Worm (Caenorhabditis elegans): ENCODE results near the gene ndub-5.

ndub-5 gene

DNA sequence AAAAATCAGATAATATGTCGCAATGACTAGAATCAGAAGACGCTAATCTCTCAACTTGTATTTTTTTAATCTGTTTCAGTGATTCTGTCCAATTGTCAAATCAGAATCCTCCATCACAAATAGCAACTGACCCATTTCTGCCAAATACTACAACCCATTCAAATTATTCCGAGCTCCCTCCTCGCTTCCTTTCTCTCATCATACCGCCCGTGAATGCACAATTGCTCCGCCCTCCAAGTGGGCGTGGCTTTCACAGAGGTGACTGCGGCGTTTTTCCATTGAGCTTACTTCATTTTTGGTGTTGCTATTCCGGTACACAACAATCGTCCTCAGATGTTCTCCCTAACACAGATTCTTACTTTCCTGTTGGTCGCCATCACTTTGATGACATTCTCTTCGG is 10.4 kb downstream of the ndub-5 start, which contains the start of gene flp-27:
flp-27 (plus strand) TSS at position 301 of the 400 bp plus-strand sequence.
- no peak for TF ChIP-seq hlh-30 (tag; optimal IDR thresholded peaks at IDR 0.05; ENCODE audit: insufficient read depth)
- TF ChIP-seq unc-86 (tag; optimal IDR thresholded peaks at IDR 0.05), result no peak
- TF ChIP-seq C08G9.2 (tag; optimal IDR thresholded peaks at IDR 0.05), result no peak

DNA sequence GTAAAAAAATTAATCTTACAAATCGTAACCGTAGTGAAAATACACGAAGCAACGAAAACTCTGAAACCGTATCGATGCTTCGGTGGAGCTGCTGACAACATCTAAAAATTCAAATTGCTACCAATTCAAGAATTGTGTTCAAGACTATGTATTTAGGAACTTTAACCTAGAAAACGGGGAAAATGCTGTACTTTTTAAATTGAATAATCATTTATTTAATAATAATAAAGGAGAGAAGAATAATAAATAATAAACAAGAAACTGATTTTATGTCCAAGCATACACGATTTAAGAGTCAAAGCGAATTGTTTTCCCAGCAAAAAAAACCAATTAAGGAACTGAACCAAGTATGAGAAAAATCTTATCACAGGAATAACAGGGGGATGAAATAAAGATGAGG is 21.6 kb downstream of the ndub-5 start, which contains the start of gene C25H3.17:
C25H3.17 (minus strand) TSS at position 101 of the 400 bp plus-strand sequence.
- TF ChIP-seq ets-4 (tag; optimal IDR thresholded peaks at IDR 0.05), result no peak
- TF ChIP-seq T23F11.4 (GFP tag; optimal IDR thresholded peaks at IDR 0.05), result no peak
- TF ChIP-seq sox-2 (GFP tag; IDR thresholded peaks at IDR 0.05), result no peak
- TF ChIP-seq F13H6.1 (tag; optimal IDR thresholded peaks at IDR 0.05), result no peak
- no peak for TF ChIP-seq madf-2 (tag; optimal IDR thresholded peaks at IDR 0.05)
- no peak for TF ChIP-seq pat-9 (tag; optimal IDR thresholded peaks at IDR 0.05)
- no peak for TF ChIP-seq eyg-1 (tag; optimal IDR thresholded peaks at IDR 0.05)
- no peak for TF ChIP-seq pha-2 (tag; optimal IDR thresholded peaks at IDR 0.05)
- no peak for TF ChIP-seq pax-1 (tag; optimal IDR thresholded peaks at IDR 0.05)
- no peak for TF ChIP-seq ceh-34 (tag; optimal IDR thresholded peaks at IDR 0.05)
- no peak for TF ChIP-seq pag-3 (tag; optimal IDR thresholded peaks at IDR 0.05; ENCODE audit: borderline replicate concordance)
- TF ChIP-seq odd-2 (tag; optimal IDR thresholded peaks at IDR 0.05), result no peak

DNA sequence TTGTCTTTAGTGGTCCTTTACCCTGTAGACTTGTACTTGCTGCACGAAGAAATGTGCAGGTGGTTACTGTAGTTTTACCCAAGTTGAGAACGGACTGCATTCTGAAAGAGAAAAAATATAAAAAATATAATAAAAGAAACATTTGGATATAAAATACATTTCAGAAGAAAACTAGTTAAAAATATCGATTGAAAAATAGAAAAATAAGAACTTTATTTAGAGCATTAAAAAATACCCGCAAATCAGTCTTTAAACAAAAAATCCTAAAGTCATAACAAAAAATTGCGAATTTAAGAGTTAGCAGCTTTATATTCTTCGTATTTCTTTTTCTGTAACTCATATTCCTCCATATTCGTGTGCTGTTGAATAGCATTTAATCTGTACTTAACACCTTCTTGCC is 22.3 kb downstream of the ndub-5 start, which contains the start of gene C25H3.7:
C25H3.7 (minus strand) TSS at position 101 of the 400 bp plus-strand sequence.
- TF ChIP-seq ets-4 (tag; optimal IDR thresholded peaks at IDR 0.05), result no peak
- no peak for TF ChIP-seq unc-3 (GFP tag; conservative IDR thresholded peaks at IDR 0.05)
- TF ChIP-seq unc-3 (tag; optimal IDR thresholded peaks at IDR 0.05), result no peak
- TF ChIP-seq ztf-16 (tag; optimal IDR thresholded peaks at IDR 0.05), result no peak
- no peak for TF ChIP-seq npax-4 (tag; optimal IDR thresholded peaks at IDR 0.05)
- TF ChIP-seq ceh-24 (tag; optimal IDR thresholded peaks at IDR 0.05), result no peak
- TF ChIP-seq fkh-10 (GFP tag; optimal IDR thresholded peaks at IDR 0.05), result no peak
- TF ChIP-seq pat-9 (tag; optimal IDR thresholded peaks at IDR 0.05), result no peak
- no peak for TF ChIP-seq C38D4.7 (GFP tag; optimal IDR thresholded peaks at IDR 0.05)
- no peak for TF ChIP-seq mec-3 (tag; optimal IDR thresholded peaks at IDR 0.05; ENCODE audit: borderline replicate concordance)
- TF ChIP-seq lim-6 (tag; optimal IDR thresholded peaks at IDR 0.05), result no peak
- no peak for TF ChIP-seq ceh-19 (GFP tag; optimal IDR thresholded peaks at IDR 0.05)
- TF ChIP-seq pha-4 (tag; optimal IDR thresholded peaks at IDR 0.05), result no peak
- no peak for TF ChIP-seq ceh-18 (tag; optimal IDR thresholded peaks at IDR 0.05)
- TF ChIP-seq Y22D7AL.16 (tag; optimal IDR thresholded peaks at IDR 0.05), result no peak
- TF ChIP-seq tbx-2 (tag; optimal IDR thresholded peaks at IDR 0.05), result no peak
- TF ChIP-seq ceh-2 (tag; optimal IDR thresholded peaks at IDR 0.05), result no peak
- TF ChIP-seq ceh-31 (tag; optimal IDR thresholded peaks at IDR 0.05), result no peak
- no peak for TF ChIP-seq odd-2 (tag; optimal IDR thresholded peaks at IDR 0.05)
- TF ChIP-seq madf-2 (tag; optimal IDR thresholded peaks at IDR 0.05), result no peak
- no peak for TF ChIP-seq nhr-232 (tag; optimal IDR thresholded peaks at IDR 0.05)

DNA sequence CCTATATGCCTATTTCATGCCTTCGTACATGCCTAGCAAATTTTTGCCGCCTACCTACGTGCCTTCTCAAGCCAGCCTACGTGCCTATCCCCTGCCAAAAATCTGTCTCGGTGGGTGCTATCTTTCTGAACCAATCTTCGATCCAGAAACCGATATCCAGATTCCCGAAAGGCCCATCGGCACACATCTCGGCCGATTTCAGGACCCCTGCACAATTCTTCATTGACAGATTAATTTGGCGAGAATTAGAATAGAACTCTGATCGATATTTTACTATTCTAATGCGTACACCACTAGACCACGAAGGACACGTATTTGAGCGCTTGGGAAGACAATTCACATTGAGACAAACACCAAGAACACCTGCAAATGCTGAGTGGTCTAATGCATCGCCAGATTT is 23.6 kb downstream of the ndub-5 start:
- TF ChIP-seq pha-4 (tag; optimal IDR thresholded peaks at IDR 0.05), result no peak

DNA sequence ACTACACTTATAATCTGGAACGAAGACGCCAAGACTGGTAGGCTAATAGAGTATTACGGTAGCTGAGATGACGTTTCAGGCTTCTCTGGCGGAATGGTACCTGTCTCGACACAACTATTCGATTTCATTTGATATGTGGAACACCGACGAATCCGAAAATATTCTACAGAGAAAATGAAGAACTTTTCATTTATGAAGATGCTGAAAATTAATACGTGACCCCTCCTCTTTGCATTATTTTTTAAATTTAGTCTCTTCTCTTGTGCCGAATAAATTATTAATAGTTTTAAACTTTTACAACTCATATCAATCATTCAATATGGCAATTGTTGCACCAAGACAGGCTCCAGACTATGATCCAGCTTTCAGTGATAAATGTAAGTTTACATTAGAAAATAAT is 25.2 kb downstream of the ndub-5 start, which contains the start of gene C25H3.16:
C25H3.16 (plus strand) TSS at position 301 of the 400 bp plus-strand sequence.
- TF ChIP-seq nhr-11 (tag; optimal IDR thresholded peaks at IDR 0.05), result no peak
- TF ChIP-seq pax-1 (tag; optimal IDR thresholded peaks at IDR 0.05), result no peak
- TF ChIP-seq T23F11.4 (GFP tag; optimal IDR thresholded peaks at IDR 0.05), result no peak
- no peak for TF ChIP-seq fkh-6 (tag; optimal IDR thresholded peaks at IDR 0.05)
- TF ChIP-seq eyg-1 (tag; optimal IDR thresholded peaks at IDR 0.05), result no peak
- TF ChIP-seq ceh-2 (tag; optimal IDR thresholded peaks at IDR 0.05), result no peak
- TF ChIP-seq hlh-6 (tag; optimal IDR thresholded peaks at IDR 0.05), result no peak
- no peak for TF ChIP-seq mec-3 (tag; optimal IDR thresholded peaks at IDR 0.05; ENCODE audit: borderline replicate concordance)
- no peak for TF ChIP-seq zip-5 (tag; optimal IDR thresholded peaks at IDR 0.05)
- no peak for TF ChIP-seq elt-4 (tag; optimal IDR thresholded peaks at IDR 0.05)
- TF ChIP-seq Y22D7AL.16 (tag; optimal IDR thresholded peaks at IDR 0.05), result no peak
- no peak for TF ChIP-seq pha-4 (tag; optimal IDR thresholded peaks at IDR 0.05)
- no peak for TF ChIP-seq F13H6.1 (tag; optimal IDR thresholded peaks at IDR 0.05)
- no peak for TF ChIP-seq sox-4 (tag; optimal IDR thresholded peaks at IDR 0.05)
- TF ChIP-seq unc-42 (tag; optimal IDR thresholded peaks at IDR 0.05), result no peak
- TF ChIP-seq hlh-30 (tag; optimal IDR thresholded peaks at IDR 0.05; ENCODE audit: insufficient read depth), result no peak
- no peak for TF ChIP-seq ceh-14 (tag; optimal IDR thresholded peaks at IDR 0.05)
- TF ChIP-seq sox-2 (GFP tag; IDR thresholded peaks at IDR 0.05), result no peak
- TF ChIP-seq hlh-8 (tag; optimal IDR thresholded peaks at IDR 0.05), result no peak
